Worm (Caenorhabditis elegans) whole organism, late embryonic: ENCODE results near the gene pigk-1.

Experiments used
- ceh-18 ChIP-seq: sonication (generic microtip); optimal IDR thresholded peaks from 2 replicates; lab custom pipeline; 2016; ENCODE audit warnings: missing genetic modification characterization, missing compliant biosample characterization
- ceh-2 ChIP-seq: sonication (generic microtip); optimal IDR thresholded peaks from 2 replicates; lab custom pipeline; 2016; ENCODE audit warnings: missing genotype, missing genetic modification characterization, missing compliant biosample characterization
- ets-4 ChIP-seq: sonication (generic microtip); optimal IDR thresholded peaks from 2 replicates; lab custom pipeline; 2016; ENCODE audit warnings: missing genetic modification characterization, missing compliant biosample characterization
- fax-1 ChIP-seq: sonication (generic microtip); optimal IDR thresholded peaks from 2 replicates; lab custom pipeline; 2016; ENCODE audit warnings: missing genotype, missing genetic modification characterization, missing compliant biosample characterization
- hlh-30 ChIP-seq: sonication (generic microtip); optimal IDR thresholded peaks from 2 replicates; lab custom pipeline; 2017; ENCODE audit warnings: antibody characterized with exemption, missing genetic modification characterization, missing compliant biosample characterization; ENCODE audit not compliant: insufficient read depth
- lim-6 ChIP-seq: sonication (generic microtip); optimal IDR thresholded peaks from 2 replicates; lab custom pipeline; 2016; ENCODE audit warnings: missing genetic modification characterization, missing compliant biosample characterization
- nhr-11 ChIP-seq: fragments of 150-350 bp; optimal IDR thresholded peaks from 2 replicates; lab custom pipeline; 2014; ENCODE audit warnings: missing biosample characterization, missing genetic modification characterization
- pha-4 ChIP-seq: fragments of 150-350 bp; optimal IDR thresholded peaks from 2 replicates; lab custom pipeline; 2018; ENCODE audit warnings: missing biosample characterization, missing genetic modification reagents, missing genetic modification characterization
- ref-2 ChIP-seq: sonication (generic microtip); optimal IDR thresholded peaks from 2 replicates; lab custom pipeline; 2016; ENCODE audit warnings: missing genetic modification characterization, missing compliant biosample characterization
- rnt-1 ChIP-seq: sonication (generic microtip); optimal IDR thresholded peaks from 2 replicates; lab custom pipeline; 2016; ENCODE audit warnings: missing genetic modification characterization, missing compliant biosample characterization
- unc-55 ChIP-seq: sonication (generic microtip); optimal IDR thresholded peaks from 2 replicates; lab custom pipeline; 2017; ENCODE audit warnings: missing biosample characterization, missing genetic modification reagents, missing genetic modification characterization
- unc-86 ChIP-seq: sonication (generic microtip); optimal IDR thresholded peaks from 2 replicates; lab custom pipeline; 2016; ENCODE audit warnings: missing genetic modification characterization, missing compliant biosample characterization

DNA sequence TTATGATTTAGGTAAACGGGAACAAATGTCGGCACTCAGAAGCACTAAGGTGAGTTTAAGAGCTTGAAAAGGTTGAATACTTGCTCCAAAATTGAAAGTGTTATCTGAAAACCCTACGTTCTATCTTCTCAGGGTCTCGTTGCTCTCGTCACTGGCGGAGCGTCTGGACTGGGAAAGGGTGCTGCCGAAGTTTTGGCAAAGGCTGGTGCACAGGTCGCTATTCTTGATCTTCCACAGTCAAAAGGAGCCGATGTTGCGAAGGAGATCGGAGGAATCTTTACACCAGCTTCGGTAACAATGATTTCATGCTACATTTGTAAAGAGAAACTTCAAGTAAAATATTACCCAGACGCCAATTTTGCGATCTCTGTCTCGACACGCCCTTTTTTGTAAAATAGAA lies 21.4 kb upstream of the pigk-1 start, which contains the start of gene ard-1:
- TF ChIP-seq ets-4 (tag; lab: Kevin White, UChicago) (no peak), lim-6 (tag; lab: Kevin White, UChicago) (no peak), ref-2 (tag; lab: Kevin White, UChicago) (no peak), nhr-11 (tag; lab: Kevin White, UChicago) (no peak), ceh-2 (tag; lab: Kevin White, UChicago) (no peak), fax-1 (no peak), ceh-18 (no peak), unc-55 (GFP tag; lab: Kevin White, UChicago) (no peak), pha-4 (tag; lab: Kevin White, UChicago) (no peak), rnt-1 (tag; lab: Kevin White, UChicago) (no peak), unc-86 (tag; lab: Kevin White, UChicago) (no peak), hlh-30 (no peak)
